Worm (Caenorhabditis elegans) whole organism, L1 larva: ENCODE results near the gene nspg-10.

Experiments
- alr-1 ChIP-seq: fragments of 200-800 bp; sonication (Bioruptor generic); optimal IDR thresholded peaks from 2 replicates; lab custom pipeline; 2018; ENCODE audit warnings: borderline replicate concordance, mild to moderate bottlenecking, missing genetic modification characterization, missing compliant biosample characterization
- aly-2 ChIP-seq: fragments of 150-350 bp; optimal IDR thresholded peaks from 2 replicates; lab custom pipeline; 2014; ENCODE audit warnings: missing biosample characterization, missing genetic modification characterization
- ama-1 ChIP-seq: fragments of 150-350 bp; optimal IDR thresholded peaks from 2 replicates; lab custom pipeline; 2014
- ceh-90 ChIP-seq: sonication (generic microtip); optimal IDR thresholded peaks from 2 replicates; lab custom pipeline; 2016; ENCODE audit warnings: missing genetic modification characterization, missing compliant biosample characterization
- dpl-1 ChIP-seq, 3 experiments: fragments of 150-350 bp in 2 of 3; sonication (generic microtip) in 1 of 3; optimal IDR thresholded peaks; 2 replicates each; lab custom pipeline; 2014 to 2017; ENCODE audit warnings: missing biosample characterization in 3 of 3, missing genetic modification characterization in 3 of 3, missing genetic modification reagents in 3 of 3
- elt-2 ChIP-seq: sonication (generic microtip); optimal IDR thresholded peaks from 2 replicates; lab custom pipeline; 2016; ENCODE audit warnings: missing genetic modification characterization, mild to moderate bottlenecking, inconsistent platforms, missing compliant biosample characterization, missing genetic modification reagents
- grh-1 ChIP-seq: fragments of 200-800 bp; sonication (Bioruptor generic); IDR thresholded peaks from 2 replicates; pipeline ENCODE4 v1.3.6; 2022; ENCODE audit warnings: missing genetic modification reagents, missing genetic modification characterization, missing compliant biosample characterization
- lin-13 ChIP-seq: fragments of 150-350 bp; optimal IDR thresholded peaks from 2 replicates; lab custom pipeline; 2014; ENCODE audit warnings: missing biosample characterization, missing genetic modification reagents, missing genetic modification characterization
- lsy-2 ChIP-seq, 2 experiments: fragments of 150-350 bp; optimal IDR thresholded peaks; 2 replicates each; lab custom pipeline; 2014; ENCODE audit warnings: missing biosample characterization in 2 of 2, missing genetic modification characterization in 2 of 2
- nhr-237 ChIP-seq: fragments of 150-350 bp; optimal IDR thresholded peaks from 2 replicates; lab custom pipeline; 2014; ENCODE audit warnings: missing biosample characterization, missing genetic modification characterization
- nhr-85 ChIP-seq: sonication (generic microtip); peaks from one replicate; lab custom pipeline; 2016; ENCODE audit warnings: missing genetic modification characterization, inconsistent platforms, missing compliant biosample characterization
- tbx-2 ChIP-seq: sonication (generic microtip); optimal IDR thresholded peaks from 2 replicates; lab custom pipeline; 2016; ENCODE audit warnings: missing genetic modification characterization, missing compliant biosample characterization
- unc-62 ChIP-seq: fragments of 150-350 bp; optimal IDR thresholded peaks from 2 replicates; lab custom pipeline; 2014; ENCODE audit warnings: missing biosample characterization, missing genetic modification reagents, missing genetic modification characterization
- ztf-11 ChIP-seq, 2 experiments: sonication (generic microtip); optimal IDR thresholded peaks; 2 replicates each; lab custom pipeline; 2016 to 2017; ENCODE audit warnings: missing genetic modification characterization in 2 of 2, missing biosample characterization in 1 of 2, missing compliant biosample characterization in 1 of 2

ce11 chrIV:4612597-4612996, 7.0 kb downstream of the nspg-10 start:
- TF ChIP-seq lin-13 (GFP tag; lab: Kevin White, UChicago) (no peak), unc-62 (GFP tag; lab: Kevin White, UChicago) (no peak), lsy-2 (tag; optimal IDR thresholded peaks at IDR 0.05; lab: Kevin White, UChicago) (no peak), grh-1 (GFP tag; lab: Robert Waterston, UW) (no peak), alr-1 (tag; lab: Kevin White, UChicago) (no peak), nhr-85 (tag; lab: Kevin White, UChicago) (no peak), nhr-237 (no peak), aly-2 (tag; lab: Kevin White, UChicago) (no peak), ceh-90 (tag; lab: Kevin White, UChicago) (no peak), tbx-2 (no peak), dpl-1 (GFP tag; optimal IDR thresholded peaks at IDR 0.05; lab: Kevin White, UChicago) (no peak), elt-2 (tag; lab: Kevin White, UChicago) (no peak), ztf-11 (tag; optimal IDR thresholded peaks at IDR 0.05; lab: Kevin White, UChicago) (no peak), ama-1 (lab: Kevin White, UChicago) (no peak)
